Worm (Caenorhabditis elegans): ENCODE results near the gene msp-64.

Gene msp-64

ce11 chrII:5852007-5852406 is 41.9 kb upstream of the msp-64 start, which contains the start of gene H41C03.2:
Gene H41C03.2, minus strand, starts transcription at chrII:5852107.
- TF ChIP-seq zim-3 (tag; optimal IDR thresholded peaks at IDR 0.05) (no peak), zfh-2 (GFP tag; conservative IDR thresholded peaks at IDR 0.05) (no peak), nfya-1 (tag; optimal IDR thresholded peaks at IDR 0.05; ENCODE audit: borderline replicate concordance, insufficient read depth) (no peak), let-526 (GFP tag; IDR thresholded peaks at IDR 0.05) (no peak), K12H6.12 (tag; optimal IDR thresholded peaks at IDR 0.05) (no peak), B0261.1 (tag; optimal IDR thresholded peaks at IDR 0.05) (no peak)

DNA sequence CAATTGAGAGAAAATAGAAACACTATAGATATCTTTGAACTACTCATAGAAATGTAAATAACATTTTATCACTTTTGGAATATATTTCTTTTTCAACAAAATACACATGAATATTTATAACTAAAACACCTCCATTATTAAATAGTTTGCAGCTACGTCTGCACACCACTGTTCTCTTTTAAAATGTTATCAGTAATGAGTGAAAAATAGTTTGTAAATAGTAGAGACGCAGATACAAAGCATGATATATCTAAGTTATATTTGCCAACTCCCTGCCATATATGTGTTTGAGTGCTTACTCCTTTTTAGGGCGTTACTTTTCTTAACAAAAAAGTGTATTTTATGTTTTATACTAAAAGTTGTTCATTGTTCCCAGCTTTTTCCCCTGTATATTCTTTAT is 36.1 kb upstream of the msp-64 start:
- TF ChIP-seq hsf-1 (GFP tag; IDR thresholded peaks at IDR 0.05) = no peak
- no peak for TF ChIP-seq F39B2.1 (GFP tag; IDR thresholded peaks at IDR 0.05)
- no peak for TF ChIP-seq ztf-6 (GFP tag; IDR thresholded peaks at IDR 0.05)

ce11 chrII:5845441-5845840 is 35.3 kb upstream of the msp-64 start, which contains the start of the genes ZK1248.17 and H41C03.3:
Gene ZK1248.17, minus strand, starts transcription at chrII:5845541.
Gene H41C03.3, plus strand, starts transcription at chrII:5845777.
- no peak for TF ChIP-seq B0261.1 (tag; optimal IDR thresholded peaks at IDR 0.05)

DNA sequence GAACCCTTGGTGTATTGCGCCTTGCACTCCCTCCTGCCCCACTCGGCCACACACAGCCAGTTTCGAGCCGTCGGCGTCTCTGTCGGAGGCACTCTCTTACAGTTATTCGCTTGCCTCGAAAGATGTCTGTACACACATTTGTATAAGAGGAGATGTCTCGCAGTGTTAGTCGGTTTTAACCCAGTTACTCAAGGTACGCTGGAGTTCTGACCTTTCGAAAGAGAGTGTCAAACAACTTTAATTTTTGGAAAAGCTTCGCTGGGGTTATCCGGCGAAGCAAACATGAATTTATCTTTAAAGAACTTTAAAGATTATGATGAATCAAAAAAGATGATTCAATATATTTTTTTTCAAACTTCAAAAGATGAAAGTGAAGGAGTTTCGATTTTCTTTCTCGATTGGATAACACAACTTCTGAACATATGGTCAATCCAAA is 34.6 kb upstream of the msp-64 start:
- peak; percentile 81 for TF ChIP-seq T26A5.8 (tag; optimal IDR thresholded peaks at IDR 0.05)
- peak; percentile 31 for TF ChIP-seq ccch-3 (GFP tag; optimal IDR thresholded peaks at IDR 0.05)
- peak; percentile 97 for TF ChIP-seq madf-10 (tag; optimal IDR thresholded peaks at IDR 0.05)
- peak; percentile 94 for TF ChIP-seq ets-4 (GFP tag; optimal IDR thresholded peaks at IDR 0.05)
- peak; percentile 93 for TF ChIP-seq sea-2 (GFP tag; IDR thresholded peaks at IDR 0.05)
- TF ChIP-seq xnd-1 (tag; optimal IDR thresholded peaks at IDR 0.05) = peak; percentile 71
- TF ChIP-seq athp-1 (tag; optimal IDR thresholded peaks at IDR 0.05) = peak; percentile 95
- TF ChIP-seq attf-3 (GFP tag; conservative IDR thresholded peaks at IDR 0.05) = peak; percentile 84
- TF ChIP-seq dpff-1 (tag; optimal IDR thresholded peaks at IDR 0.05) = peak; percentile 81
- peak; percentile 84 for TF ChIP-seq egrh-3 (GFP tag; IDR thresholded peaks at IDR 0.05)
- peak in 2 of 3 experiments; percentile 91 to 94 for TF ChIP-seq lin-35 (GFP tag; optimal IDR thresholded peaks at IDR 0.05)
- peak; percentile 95 for TF ChIP-seq gei-17 (GFP tag; optimal IDR thresholded peaks at IDR 0.05)
- TF ChIP-seq atf-7 (tag; optimal IDR thresholded peaks at IDR 0.05) = peak; percentile 98
- TF ChIP-seq egl-18 (GFP tag; IDR thresholded peaks at IDR 0.05) = peak; percentile 95
- TF ChIP-seq nhr-120 (GFP tag; IDR thresholded peaks at IDR 0.05) = peak; percentile 93
- TF ChIP-seq snpc-1.3 (tag; optimal IDR thresholded peaks at IDR 0.05; ENCODE audit: insufficient read depth) = peak; percentile 96
- peak; percentile 84 for TF ChIP-seq tbp1 (GFP tag; optimal IDR thresholded peaks at IDR 0.05)
- TF ChIP-seq madf-3 (GFP tag; IDR thresholded peaks at IDR 0.05) = peak; percentile 95
- peak; percentile 76; the same call in 1 of the 2 replicates for TF ChIP-seq nfya-2 (GFP tag; IDR thresholded peaks at IDR 0.05)
- TF ChIP-seq ceh-79 (tag; optimal IDR thresholded peaks at IDR 0.05) = peak; percentile 97
- peak; percentile 91 for TF ChIP-seq cebp-1 (GFP tag; IDR thresholded peaks at IDR 0.05)
- TF ChIP-seq cebp-1 (tag; optimal IDR thresholded peaks at IDR 0.05) = peak; percentile 98
- peak; percentile 99 for TF ChIP-seq ekl-4 (GFP tag; IDR thresholded peaks at IDR 0.05)
- TF ChIP-seq dpl-1 (GFP tag; optimal IDR thresholded peaks at IDR 0.05) = peak; percentile 11
- peak; percentile 82 for TF ChIP-seq B0019.2 (GFP tag; conservative IDR thresholded peaks at IDR 0.05)
- peak; percentile 100 for TF ChIP-seq repo-1 (tag; optimal IDR thresholded peaks at IDR 0.05)
- peak; percentile 77; the same call in 1 of the 2 replicates for TF ChIP-seq bed-1 (GFP tag; IDR thresholded peaks at IDR 0.05)
- peak; percentile 100 for TF ChIP-seq snpc-4 (GFP tag; optimal IDR thresholded peaks at IDR 0.05)
- peak; percentile 100 for TF ChIP-seq snpc-4 (tag; optimal IDR thresholded peaks at IDR 0.05)
- TF ChIP-seq hmg-20 (GFP tag; IDR thresholded peaks at IDR 0.05) = peak; percentile 97
- peak; percentile 86 for TF ChIP-seq fkh-3 (tag; optimal IDR thresholded peaks at IDR 0.05)
- TF ChIP-seq lir-1 (GFP tag; conservative IDR thresholded peaks at IDR 0.05) = peak; percentile 94
- TF ChIP-seq ztf-28 (GFP tag; IDR thresholded peaks at IDR 0.05) = peak; percentile 94
- TF ChIP-seq madf-6 (GFP tag; IDR thresholded peaks at IDR 0.05) = peak; percentile 94
- TF ChIP-seq mes-4 (tag; optimal IDR thresholded peaks at IDR 0.05) = peak; percentile 77
